Worm (Caenorhabditis elegans) whole organism, L2 larva: ENCODE data around the gene Y110A2AL.4.

Experiments used
- R02D3.7 ChIP-seq: fragments of 150-350 bp; optimal IDR thresholded peaks from 2 replicates; lab custom pipeline; 2014; ENCODE audit warnings: missing biosample characterization, missing genetic modification characterization
- blmp-1 ChIP-seq: sonication (generic microtip); optimal IDR thresholded peaks from 2 replicates; lab custom pipeline; 2017; ENCODE audit warnings: missing genetic modification characterization, mild to moderate bottlenecking, missing compliant biosample characterization, antibody characterized with exemption, moderate library complexity; ENCODE audit not compliant: insufficient read depth
- dmd-4 ChIP-seq: sonication (generic microtip); optimal IDR thresholded peaks from 2 replicates; lab custom pipeline; 2017; ENCODE audit warnings: missing biosample characterization, missing genetic modification characterization
- lsy-2 ChIP-seq, 2 experiments: fragments of 150-350 bp in 1 of 2; sonication (generic microtip) in 1 of 2; optimal IDR thresholded peaks; 2 replicates each; lab custom pipeline; 2014 to 2017; ENCODE audit warnings: missing biosample characterization in 2 of 2, missing genetic modification characterization in 2 of 2
- mdl-1 ChIP-seq, 2 experiments: fragments of 150-350 bp in 1 of 2; sonication (generic microtip) in 1 of 2; optimal IDR thresholded peaks; 2 replicates each; lab custom pipeline; 2017; ENCODE audit warnings: missing biosample characterization in 2 of 2, missing genetic modification characterization in 2 of 2
- nhr-77 ChIP-seq: fragments of 150-350 bp; optimal IDR thresholded peaks from 2 replicates; lab custom pipeline; 2014; ENCODE audit warnings: missing biosample characterization, missing genetic modification characterization
- unc-62 ChIP-seq: fragments of 150-350 bp; optimal IDR thresholded peaks from 2 replicates; lab custom pipeline; 2014; ENCODE audit warnings: missing biosample characterization, missing genetic modification reagents, missing genetic modification characterization
- zag-1 ChIP-seq: fragments of 150-350 bp; optimal IDR thresholded peaks from 2 replicates; lab custom pipeline; 2014; ENCODE audit warnings: missing biosample characterization, missing genetic modification characterization
- ztf-1 ChIP-seq: fragments of 200-800 bp; sonication (Bioruptor generic); conservative IDR thresholded peaks from 2 replicates; pipeline ENCODE4 v1.3.6; 2022; ENCODE audit warnings: missing genetic modification characterization, missing compliant biosample characterization

DNA sequence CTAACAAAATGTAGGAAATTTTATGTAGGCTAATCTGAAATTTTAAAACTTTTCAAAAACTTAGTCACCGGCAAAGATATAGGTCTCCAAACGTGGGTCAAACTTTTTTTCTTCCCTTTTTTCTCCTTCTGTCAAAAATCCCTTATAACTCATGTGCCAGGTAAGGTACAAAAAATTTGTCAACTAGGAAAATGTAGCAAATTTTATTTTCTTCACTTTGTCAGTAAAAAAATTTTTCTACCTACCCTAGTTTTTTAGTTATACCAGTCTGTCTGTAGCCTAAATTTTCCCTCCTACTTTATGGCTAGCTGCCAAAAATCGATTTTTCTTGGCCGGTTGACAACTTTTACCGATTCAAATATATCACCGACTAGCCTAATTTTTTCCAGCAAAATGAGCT lies 22.4 kb upstream of the Y110A2AL.4 start, which contains the start of gene set-13:
- no peak for TF ChIP-seq blmp-1 (tag; lab: Kevin White, UChicago)
- no peak for TF ChIP-seq unc-62 (GFP tag; lab: Kevin White, UChicago)
- no peak for TF ChIP-seq nhr-77
- no peak for TF ChIP-seq zag-1 (tag; lab: Kevin White, UChicago)
- no peak for TF ChIP-seq ztf-1 (GFP tag; lab: Robert Waterston, UW)
- TF ChIP-seq lsy-2 (tag; optimal IDR thresholded peaks at IDR 0.05; lab: Kevin White, UChicago), result no peak
- TF ChIP-seq R02D3.7 (tag; lab: Kevin White, UChicago), result no peak
- no peak for TF ChIP-seq mdl-1 (tag; optimal IDR thresholded peaks at IDR 0.05; lab: Kevin White, UChicago)
- TF ChIP-seq dmd-4 (tag; lab: Kevin White, UChicago), result no peak
